Fruit fly (Drosophila melanogaster): ENCODE results near the gene AdipoR.
A peak's percentile ranks its signal among the peaks of the same experiment; 100 is the strongest.

The AdipoR gene

dm6 chr3R:22596450-22596849 is 48.8 kb upstream of the AdipoR start (continued):
- peak; percentile 51 for TF ChIP-seq Fer1 (GFP tag; optimal IDR thresholded peaks at IDR 0.05)
- TF ChIP-seq CG10366 (GFP tag; IDR thresholded peaks at IDR 0.05): peak; percentile 32
- no peak for TF ChIP-seq fru (optimal IDR thresholded peaks at IDR 0.05)
- TF ChIP-seq chm (GFP tag; IDR thresholded peaks at IDR 0.05): peak; percentile 61
- TF ChIP-seq CG10959 (GFP tag; IDR thresholded peaks at IDR 0.05): peak; percentile 5; the same call in 1 of the 2 replicates
- TF ChIP-seq bbx (GFP tag; IDR thresholded peaks at IDR 0.05; ENCODE audit: partially characterized antibody): no peak
- peak; percentile 53 for TF ChIP-seq CG12236 (GFP tag; optimal IDR thresholded peaks at IDR 0.05)
- peak; percentile 7 for TF ChIP-seq CG16863 (GFP tag; optimal IDR thresholded peaks at IDR 0.05)
- TF ChIP-seq slp2 (GFP tag; optimal IDR thresholded peaks at IDR 0.05): no peak
- no peak for TF ChIP-seq disco-r (GFP tag; optimal IDR thresholded peaks at IDR 0.05)
- peak; percentile 44 for TF ChIP-seq CG17385 (GFP tag; optimal IDR thresholded peaks at IDR 0.05)
- no peak for TF ChIP-seq CG3163 (GFP tag; optimal IDR thresholded peaks at IDR 0.05)
- no peak for TF ChIP-seq CG3995 (GFP tag; optimal IDR thresholded peaks at IDR 0.05)
- TF ChIP-seq crc (GFP tag; optimal IDR thresholded peaks at IDR 0.05): no peak
- TF ChIP-seq fd64A (GFP tag; optimal IDR thresholded peaks at IDR 0.05): peak; percentile 70
- TF ChIP-seq unpg (GFP tag; optimal IDR thresholded peaks at IDR 0.05): peak; percentile 43
- TF ChIP-seq ems (GFP tag; optimal IDR thresholded peaks at IDR 0.05): no peak
- no peak for TF ChIP-seq CG13775 (GFP tag; optimal IDR thresholded peaks at IDR 0.05)
- TF ChIP-seq CG12155 (GFP tag; optimal IDR thresholded peaks at IDR 0.05): no peak
- TF ChIP-seq Camta (GFP tag; optimal IDR thresholded peaks at IDR 0.05): peak; percentile 31
- peak; percentile 76 for TF ChIP-seq CG7987 (GFP tag; optimal IDR thresholded peaks at IDR 0.05)
- TF ChIP-seq CG31224 (GFP tag; IDR thresholded peaks at IDR 0.05): no peak
- TF ChIP-seq CG15073 (GFP tag; optimal IDR thresholded peaks at IDR 0.05): no peak
- TF ChIP-seq B-H1 (GFP tag; IDR thresholded peaks at IDR 0.05): peak; percentile 38; the same call in 1 of the 3 replicates
- peak; percentile 32 for TF ChIP-seq CG7786 (GFP tag; optimal IDR thresholded peaks at IDR 0.05)
- TF ChIP-seq CG2678 (tag; optimal IDR thresholded peaks at IDR 0.05): peak; percentile 68
- peak; percentile 29; the same call in 1 of the 2 replicates for TF ChIP-seq sim (GFP tag; IDR thresholded peaks at IDR 0.05)
- no peak for TF ChIP-seq Adf1 (GFP tag; IDR thresholded peaks at IDR 0.05)
- no peak for TF ChIP-seq Oaz (GFP tag; IDR thresholded peaks at IDR 0.05)
- TF ChIP-seq CTCF (GFP tag; optimal IDR thresholded peaks at IDR 0.05): no peak
- peak; percentile 58 for TF ChIP-seq sug (tag; optimal IDR thresholded peaks at IDR 0.05)
- TF ChIP-seq CG17361 (GFP tag; IDR thresholded peaks at IDR 0.05): no peak
- no peak for TF ChIP-seq Antp (GFP tag; optimal IDR thresholded peaks at IDR 0.05)
- peak; percentile 79 for TF ChIP-seq mirr (GFP tag; optimal IDR thresholded peaks at IDR 0.05)
- TF ChIP-seq dmrt11E (tag; optimal IDR thresholded peaks at IDR 0.05): peak; percentile 48
- no peak for TF ChIP-seq sisA (GFP tag; IDR thresholded peaks at IDR 0.05)
- TF ChIP-seq ase (GFP tag; IDR thresholded peaks at IDR 0.05): peak; percentile 54; the same call in 1 of the 3 replicates
- no peak for TF ChIP-seq NK7.1 (GFP tag; optimal IDR thresholded peaks at IDR 0.05)
- peak; percentile 40; the same call in 1 of the 2 replicates for TF ChIP-seq CG43689 (GFP tag; IDR thresholded peaks at IDR 0.05)
- TF ChIP-seq bowl (GFP tag; IDR thresholded peaks at IDR 0.05): no peak
- TF ChIP-seq CG15601 (tag; optimal IDR thresholded peaks at IDR 0.05): peak; percentile 66
- peak; percentile 56 for TF ChIP-seq ara (GFP tag; IDR thresholded peaks at IDR 0.05)
- TF ChIP-seq Aef1 (GFP tag; IDR thresholded peaks at IDR 0.05): no peak
- TF ChIP-seq CG4730 (GFP tag; IDR thresholded peaks at IDR 0.05): no peak
- TF ChIP-seq NC2α (GFP tag; optimal IDR thresholded peaks at IDR 0.05): peak; percentile 32
- TF ChIP-seq Rfx (GFP tag; IDR thresholded peaks at IDR 0.05): no peak
- peak; percentile 62 for TF ChIP-seq CG6813 (GFP tag; optimal IDR thresholded peaks at IDR 0.05)
- TF ChIP-seq Ets65A (GFP tag): no peak
- peak; percentile 62 for TF ChIP-seq caup (GFP tag; optimal IDR thresholded peaks at IDR 0.05; ENCODE audit: severe bottlenecking)
- peak; percentile 52 for TF ChIP-seq Fer3 (tag; optimal IDR thresholded peaks at IDR 0.05)
- no peak for TF ChIP-seq Bteb2 (GFP tag; optimal IDR thresholded peaks at IDR 0.05)
- no peak for TF ChIP-seq croc (GFP tag; conservative IDR thresholded peaks at IDR 0.05)
- peak; percentile 54; the same call in 1 of the 3 replicates for TF ChIP-seq sr (GFP tag; IDR thresholded peaks at IDR 0.05)
- peak; percentile 93 for TF ChIP-seq Med (GFP tag)
